Worm (Caenorhabditis elegans): ENCODE results near the gene hrpu-2.

ce11 chrIV:2130714-2131113, 47.0 kb upstream of the hrpu-2 start, which contains the start of gene prmt-6:
- TF ChIP-seq him-1 (tag; optimal IDR thresholded peaks at IDR 0.05), result no peak
- no peak for TF ChIP-seq dao-5 (tag; optimal IDR thresholded peaks at IDR 0.05)
- TF ChIP-seq W03F9.2 (tag; optimal IDR thresholded peaks at IDR 0.05), result no peak

Data from whole organism, L4/young adult.